Worm (Caenorhabditis elegans) whole organism, L1 larva: Measurements from ENCODE around the gene spp-29.

Experiments
- C04F5.9 ChIP-seq: sonication (generic microtip); optimal IDR thresholded peaks from 2 replicates; lab custom pipeline; 2016; ENCODE audit warnings: missing genetic modification characterization, missing compliant biosample characterization
- C16A3.4 ChIP-seq: fragments of 150-350 bp; optimal IDR thresholded peaks from 2 replicates; lab custom pipeline; 2014; ENCODE audit warnings: missing biosample characterization, missing genetic modification characterization
- C34B4.2 ChIP-seq: sonication (generic microtip); optimal IDR thresholded peaks from 2 replicates; lab custom pipeline; 2017; ENCODE audit warnings: mild to moderate bottlenecking, missing genetic modification characterization, missing compliant biosample characterization
- aha-1 ChIP-seq: fragments of 150-350 bp; optimal IDR thresholded peaks from 2 replicates; lab custom pipeline; 2014; ENCODE audit warnings: missing biosample characterization, missing genetic modification characterization
- blmp-1 ChIP-seq: fragments of 150-350 bp; optimal IDR thresholded peaks from 2 replicates; lab custom pipeline; 2014; ENCODE audit warnings: missing biosample characterization, missing genetic modification characterization
- ceh-88 ChIP-seq: fragments of 200-800 bp; sonication (Bioruptor generic); IDR thresholded peaks from 2 replicates; pipeline ENCODE4 v1.3.6; 2022; ENCODE audit warnings: missing genetic modification characterization, missing compliant biosample characterization
- ceh-90 ChIP-seq: sonication (generic microtip); optimal IDR thresholded peaks from 2 replicates; lab custom pipeline; 2016; ENCODE audit warnings: missing genetic modification characterization, missing compliant biosample characterization
- dsc-1 ChIP-seq: sonication (generic microtip); optimal IDR thresholded peaks from 2 replicates; lab custom pipeline; 2016; ENCODE audit warnings: mild to moderate bottlenecking, missing genetic modification characterization, missing compliant biosample characterization
- efl-1 ChIP-seq, 4 experiments: fragments of 150-350 bp; optimal IDR thresholded peaks in 3 of 4; peaks in 1 of 4; 1 replicate in 1 of 4; 2 replicates in 3 of 4; lab custom pipeline; 2014; ENCODE audit warnings: missing biosample characterization in 2 of 4, missing genetic modification characterization in 2 of 4, missing genetic modification reagents in 2 of 4
- egl-13 ChIP-seq: sonication (generic microtip); optimal IDR thresholded peaks from 2 replicates; lab custom pipeline; 2016; ENCODE audit warnings: missing genotype, missing genetic modification reagents, missing genetic modification characterization, missing compliant biosample characterization
- egl-27 ChIP-seq, 2 experiments: fragments of 150-350 bp in 1 of 2; sonication (generic microtip); optimal IDR thresholded peaks; 3 replicates each; lab custom pipeline; 2017 to 2018; ENCODE audit warnings: missing biosample characterization in 2 of 2, missing genetic modification characterization in 2 of 2, missing genetic modification reagents in 2 of 2
- elt-2 ChIP-seq: sonication (generic microtip); optimal IDR thresholded peaks from 2 replicates; lab custom pipeline; 2016; ENCODE audit warnings: missing genetic modification characterization, mild to moderate bottlenecking, inconsistent platforms, missing compliant biosample characterization, missing genetic modification reagents
- ets-5 ChIP-seq: fragments of 200-800 bp; sonication (Bioruptor generic); IDR thresholded peaks from 2 replicates; pipeline ENCODE4 v1.3.6; 2022; ENCODE audit warnings: missing genetic modification characterization, missing compliant biosample characterization
- fkh-10 ChIP-seq: sonication (generic microtip); optimal IDR thresholded peaks from 2 replicates; lab custom pipeline; 2017; ENCODE audit warnings: missing biosample characterization, missing genetic modification reagents, missing genetic modification characterization
- fkh-4 ChIP-seq: sonication (generic microtip); optimal IDR thresholded peaks from 2 replicates; lab custom pipeline; 2016; ENCODE audit warnings: missing compliant biosample characterization, missing genetic modification characterization, borderline replicate concordance
- fkh-8 ChIP-seq: sonication (generic microtip); optimal IDR thresholded peaks from 2 replicates; lab custom pipeline; 2016; ENCODE audit warnings: mild to moderate bottlenecking, missing genetic modification characterization, missing compliant biosample characterization
- fos-1 ChIP-seq: fragments of 150-350 bp; optimal IDR thresholded peaks from 2 replicates; lab custom pipeline; 2014; ENCODE audit warnings: missing biosample characterization, missing genetic modification characterization
- grh-1 ChIP-seq: fragments of 200-800 bp; sonication (Bioruptor generic); IDR thresholded peaks from 2 replicates; pipeline ENCODE4 v1.3.6; 2022; ENCODE audit warnings: missing genetic modification reagents, missing genetic modification characterization, missing compliant biosample characterization
- hlh-17 ChIP-seq: fragments of 200-800 bp; sonication (Bioruptor generic); optimal IDR thresholded peaks from 2 replicates; lab custom pipeline; 2018; ENCODE audit warnings: missing genetic modification characterization, mild to moderate bottlenecking, missing compliant biosample characterization, moderate library complexity, borderline replicate concordance
- hlh-4 ChIP-seq: sonication (generic microtip); optimal IDR thresholded peaks from 2 replicates; lab custom pipeline; 2016; ENCODE audit warnings: mild to moderate bottlenecking, missing genetic modification characterization, missing compliant biosample characterization
- hpl-2 ChIP-seq: fragments of 150-350 bp; optimal IDR thresholded peaks from 2 replicates; lab custom pipeline; 2014; ENCODE audit warnings: missing biosample characterization, missing genetic modification reagents, missing genetic modification characterization
- jun-1 ChIP-seq: fragments of 150-350 bp; optimal IDR thresholded peaks from 2 replicates; lab custom pipeline; 2014; ENCODE audit warnings: missing biosample characterization, missing genetic modification reagents, missing genetic modification characterization
- lin-13 ChIP-seq: fragments of 150-350 bp; optimal IDR thresholded peaks from 2 replicates; lab custom pipeline; 2014; ENCODE audit warnings: missing biosample characterization, missing genetic modification reagents, missing genetic modification characterization
- lin-14 ChIP-seq: fragments of 200-800 bp; sonication (Bioruptor generic); optimal IDR thresholded peaks from 2 replicates; lab custom pipeline; 2018; ENCODE audit warnings: mild to moderate bottlenecking, missing genetic modification characterization, moderate library complexity, missing compliant biosample characterization
- lin-15B ChIP-seq: fragments of 150-350 bp; sonication (generic microtip); optimal IDR thresholded peaks from 3 replicates; lab custom pipeline; 2014; ENCODE audit warnings: missing biosample characterization, missing genetic modification characterization
- lsy-2 ChIP-seq, 2 experiments: fragments of 150-350 bp; optimal IDR thresholded peaks; 2 replicates each; lab custom pipeline; 2014; ENCODE audit warnings: missing biosample characterization in 2 of 2, missing genetic modification characterization in 2 of 2
- mab-9 ChIP-seq: fragments of 200-800 bp; sonication (Bioruptor generic); IDR thresholded peaks from 2 replicates; pipeline ENCODE4 v1.3.6; 2022; ENCODE audit warnings: missing genetic modification reagents, missing genetic modification characterization, missing compliant biosample characterization
- mef-2 ChIP-seq: fragments of 150-350 bp; optimal IDR thresholded peaks from 2 replicates; lab custom pipeline; 2014; ENCODE audit warnings: missing biosample characterization, missing genetic modification characterization
- mep-1 ChIP-seq: fragments of 150-350 bp; optimal IDR thresholded peaks from 2 replicates; lab custom pipeline; 2014; ENCODE audit warnings: missing biosample characterization, missing genetic modification characterization
- nhr-11 ChIP-seq: fragments of 150-350 bp; optimal IDR thresholded peaks from 2 replicates; lab custom pipeline; 2014; ENCODE audit warnings: missing biosample characterization, missing genetic modification characterization
- nhr-19 ChIP-seq: fragments of 200-800 bp; sonication (Bioruptor generic); conservative IDR thresholded peaks from 2 replicates; pipeline ENCODE4 v1.3.6; 2022; ENCODE audit warnings: missing genetic modification characterization, missing compliant biosample characterization
- nhr-28 ChIP-seq: fragments of 150-350 bp; optimal IDR thresholded peaks from 2 replicates; lab custom pipeline; 2014; ENCODE audit warnings: missing biosample characterization, missing genetic modification characterization
- pag-3 ChIP-seq: sonication (generic microtip); optimal IDR thresholded peaks from 2 replicates; lab custom pipeline; 2017; ENCODE audit warnings: missing genetic modification characterization, mild to moderate bottlenecking, missing compliant biosample characterization, antibody characterized with exemption, borderline replicate concordance; ENCODE audit not compliant: insufficient read depth
- rnt-1 ChIP-seq: sonication (generic microtip); optimal IDR thresholded peaks from 2 replicates; lab custom pipeline; 2016; ENCODE audit warnings: mild to moderate bottlenecking, missing genetic modification characterization, moderate library complexity, missing compliant biosample characterization
- snu-23 ChIP-seq: sonication (generic microtip); optimal IDR thresholded peaks from 2 replicates; lab custom pipeline; 2016; ENCODE audit warnings: missing genetic modification characterization, missing compliant biosample characterization
- sptf-1 ChIP-seq: fragments of 150-350 bp; optimal IDR thresholded peaks from 2 replicates; lab custom pipeline; 2014; ENCODE audit warnings: missing biosample characterization, missing genetic modification characterization
- tbx-2 ChIP-seq: sonication (generic microtip); optimal IDR thresholded peaks from 2 replicates; lab custom pipeline; 2016; ENCODE audit warnings: missing genetic modification characterization, missing compliant biosample characterization
- tlp-1 ChIP-seq: fragments of 150-350 bp; optimal IDR thresholded peaks from 2 replicates; lab custom pipeline; 2014; ENCODE audit warnings: missing biosample characterization, missing genetic modification characterization
- unc-62 ChIP-seq: fragments of 150-350 bp; optimal IDR thresholded peaks from 2 replicates; lab custom pipeline; 2014; ENCODE audit warnings: missing biosample characterization, missing genetic modification reagents, missing genetic modification characterization
- unc-86 ChIP-seq: sonication (generic microtip); optimal IDR thresholded peaks from 2 replicates; lab custom pipeline; 2016; ENCODE audit warnings: missing genetic modification characterization, missing compliant biosample characterization
- unc-98 ChIP-seq: fragments of 200-800 bp; sonication (Bioruptor generic); IDR thresholded peaks from 2 replicates; pipeline ENCODE4 v1.3.6; 2022; ENCODE audit warnings: missing genetic modification characterization, missing compliant biosample characterization
- vab-15 ChIP-seq: sonication (generic microtip); optimal IDR thresholded peaks from 2 replicates; lab custom pipeline; 2017; ENCODE audit warnings: missing genotype, mild to moderate bottlenecking, missing genetic modification characterization, missing compliant biosample characterization
- xbp-1 ChIP-seq: sonication (generic microtip); optimal IDR thresholded peaks from 2 replicates; lab custom pipeline; 2016; ENCODE audit warnings: missing genetic modification characterization, missing compliant biosample characterization
- zip-4 ChIP-seq: fragments of 200-800 bp; sonication (Bioruptor generic); optimal IDR thresholded peaks from 2 replicates; lab custom pipeline; 2018; ENCODE audit warnings: mild to moderate bottlenecking, missing genetic modification characterization, moderate library complexity, missing compliant biosample characterization

spp-29 gene

DNA sequence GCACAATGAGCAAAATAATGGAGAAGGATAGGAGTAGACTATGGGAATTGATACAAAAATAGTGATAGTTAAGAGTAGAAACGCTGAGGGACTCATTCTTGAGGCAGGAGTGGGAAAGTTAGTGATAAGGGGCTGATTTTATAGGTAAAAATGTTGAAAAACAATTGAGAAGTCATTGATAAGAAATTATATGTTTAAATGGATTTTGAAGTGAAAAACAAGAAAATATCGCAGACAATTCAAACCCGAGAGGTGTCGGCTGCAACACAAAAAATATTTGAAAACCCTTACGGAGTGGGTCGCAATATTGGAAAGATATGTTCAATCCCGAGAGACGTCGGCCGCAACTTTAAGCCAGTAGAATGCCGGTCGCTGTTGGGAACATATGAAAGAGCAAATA lies at the start of gene spp-29:
Gene spp-29, minus strand, starts transcription at position 101 of the 400 bp plus-strand sequence.
- TF ChIP-seq lsy-2 (tag; optimal IDR thresholded peaks at IDR 0.05; lab: Kevin White, UChicago) (no peak), lin-14 (GFP tag; lab: Kevin White, UChicago) (no peak), efl-1 (optimal IDR thresholded peaks at IDR 0.05; lab: Kevin White, UChicago) (no peak), efl-1 (GFP tag; optimal IDR thresholded peaks at IDR 0.05 in 1 of 2; lab: Kevin White, UChicago) (no peak), fkh-10 (no peak), ets-5 (GFP tag; lab: Robert Waterston, UW) (no peak), rnt-1 (tag; lab: Kevin White, UChicago) (no peak), fos-1 (tag; lab: Kevin White, UChicago) (no peak), fkh-8 (tag; lab: Kevin White, UChicago) (no peak), pag-3 (no peak), mep-1 (tag; lab: Kevin White, UChicago) (no peak), unc-62 (GFP tag; lab: Kevin White, UChicago) (no peak), vab-15 (tag; lab: Kevin White, UChicago) (no peak), fkh-4 (tag; lab: Kevin White, UChicago) (no peak), mef-2 (tag; lab: Kevin White, UChicago) (no peak)

DNA sequence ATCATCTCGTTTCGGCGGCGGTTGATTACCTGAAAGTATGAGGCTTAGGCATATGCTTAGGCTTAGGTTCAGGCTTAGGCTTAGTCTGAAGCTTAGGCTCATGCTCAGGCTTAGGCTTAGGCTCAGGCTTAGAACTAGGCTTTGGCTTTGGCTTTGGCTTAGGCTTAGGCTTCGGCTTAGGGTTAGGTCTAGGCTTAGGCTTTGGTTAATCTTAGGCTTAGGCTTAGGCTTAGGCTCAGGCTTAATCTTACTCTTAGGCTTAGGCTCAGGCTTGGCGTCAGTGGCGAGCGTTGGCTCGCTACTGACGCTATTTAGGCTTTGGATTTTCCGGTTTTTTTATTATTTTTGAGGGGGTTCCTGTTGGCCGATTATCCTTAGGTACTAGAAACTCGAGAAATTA lies 47.1 kb upstream of the spp-29 start:
- TF ChIP-seq hpl-2 (GFP tag; lab: Kevin White, UChicago) (no peak), lin-13 (no peak), elt-2 (tag; lab: Kevin White, UChicago) (no peak), snu-23 (GFP tag; lab: Kevin White, UChicago) (no peak), hlh-4 (tag; lab: Kevin White, UChicago) (no peak)

DNA sequence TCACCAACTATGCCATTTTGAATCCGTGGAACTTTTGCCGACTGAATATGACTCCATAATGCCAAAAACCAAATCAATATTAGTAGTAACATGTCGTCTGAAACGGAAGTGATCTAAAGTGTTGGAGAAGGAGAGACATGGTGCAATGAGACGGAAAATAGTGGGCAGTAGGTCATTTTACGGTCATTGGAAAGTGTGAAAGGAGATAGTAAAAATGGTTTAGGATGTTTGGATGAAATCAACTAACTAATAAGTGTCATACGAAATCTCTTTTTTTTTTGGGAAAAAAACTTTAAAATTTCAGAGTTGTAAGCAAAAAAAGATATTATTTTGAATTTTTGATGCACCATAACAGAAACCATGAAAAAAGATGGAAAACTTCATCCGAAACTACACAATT lies 43.1 kb upstream of the spp-29 start, which contains the start of gene cutl-4:
Gene cutl-4, minus strand, starts transcription at position 101 of the 400 bp plus-strand sequence.
- TF ChIP-seq unc-86 (tag; lab: Kevin White, UChicago) (no peak), C04F5.9 (tag; lab: Kevin White, UChicago) (no peak), hlh-17 (GFP tag; lab: Kevin White, UChicago) (no peak), jun-1 (no peak)

DNA sequence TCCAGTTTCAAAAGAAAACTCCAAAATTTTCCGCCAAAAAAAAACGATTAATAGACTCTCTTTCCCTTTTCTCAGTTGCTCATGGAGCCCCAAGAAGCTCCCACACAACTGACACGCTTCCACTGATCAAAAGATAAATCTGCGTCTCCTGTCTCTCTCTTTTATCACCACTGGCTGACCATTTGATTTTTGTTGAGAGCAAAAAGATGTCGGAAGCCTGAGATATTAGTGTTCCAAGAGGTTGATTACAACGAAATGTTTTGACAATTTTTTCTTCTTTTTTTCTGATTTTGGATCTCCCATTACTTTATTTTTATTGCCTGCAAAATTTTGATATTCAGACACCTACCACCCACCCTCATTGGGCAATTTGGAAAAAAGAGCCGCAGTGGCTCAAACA lies 35.9 kb upstream of the spp-29 start, which contains the start of gene twk-42:
Gene twk-42, minus strand, starts transcription at position 101 of the 400 bp plus-strand sequence.
- TF ChIP-seq nhr-19 (GFP tag; lab: Robert Waterston, UW) (no peak), rnt-1 (tag; lab: Kevin White, UChicago) (peak; percentile 29)

DNA sequence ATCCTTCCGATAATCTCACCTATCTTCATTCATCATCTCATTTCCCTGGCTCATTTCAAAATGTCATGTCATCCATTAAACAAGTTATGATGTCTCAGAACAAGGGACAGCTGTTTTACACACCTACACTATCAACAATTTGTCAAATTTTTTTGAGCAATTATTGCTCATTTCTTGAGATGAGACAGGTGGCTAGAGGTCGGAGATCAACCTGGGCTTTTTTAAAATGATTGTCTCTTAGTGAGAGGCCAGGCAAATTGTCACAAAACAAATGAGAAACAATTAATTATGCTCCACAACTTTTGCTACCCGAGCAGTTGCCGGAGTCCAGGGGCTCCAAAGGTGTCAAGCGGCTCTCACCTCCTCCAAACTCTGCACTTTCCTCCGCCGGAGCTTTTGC lies 32.1 kb upstream of the spp-29 start:
- TF ChIP-seq fkh-4 (tag; lab: Kevin White, UChicago) (no peak), pag-3 (no peak), nhr-11 (tag; lab: Kevin White, UChicago) (peak; percentile 33), sptf-1 (no peak), mab-9 (GFP tag; lab: Robert Waterston, UW) (no peak), blmp-1 (tag; lab: Kevin White, UChicago) (no peak), C04F5.9 (tag; lab: Kevin White, UChicago) (no peak), tlp-1 (tag; lab: Kevin White, UChicago) (no peak), mep-1 (tag; lab: Kevin White, UChicago) (no peak), xbp-1 (tag; lab: Kevin White, UChicago) (no peak), efl-1 (optimal IDR thresholded peaks at IDR 0.05; lab: Kevin White, UChicago) (no peak), efl-1 (GFP tag; optimal IDR thresholded peaks at IDR 0.05 in 1 of 2; lab: Kevin White, UChicago) (peak in 1 of 2 experiments; percentile 75), C34B4.2 (tag; lab: Kevin White, UChicago) (no peak), lin-15B (tag; lab: Kevin White, UChicago) (no peak), tbx-2 (tag; lab: Kevin White, UChicago) (peak; percentile 3), ceh-88 (GFP tag; lab: Robert Waterston, UW) (no peak), grh-1 (GFP tag; lab: Robert Waterston, UW) (no peak), C16A3.4 (tag; lab: Kevin White, UChicago) (no peak), aha-1 (tag; lab: Kevin White, UChicago) (no peak), egl-13 (tag; lab: Kevin White, UChicago) (no peak), ceh-90 (tag; lab: Kevin White, UChicago) (no peak), dsc-1 (tag; lab: Kevin White, UChicago) (no peak), egl-27 (tag; optimal IDR thresholded peaks at IDR 0.05; lab: Kevin White, UChicago) (no peak), nhr-28 (tag; lab: Kevin White, UChicago) (no peak), unc-98 (GFP tag; lab: Robert Waterston, UW) (no peak), hlh-4 (tag; lab: Kevin White, UChicago) (no peak), zip-4 (GFP tag; lab: Kevin White, UChicago) (no peak), nhr-19 (GFP tag; lab: Robert Waterston, UW) (peak; percentile 47)
